Fruit fly (Drosophila melanogaster): ENCODE results near the gene CG11162.

CG11162 gene

dm6 chrX:13634254-13634999 is 42.3 kb upstream of the CG11162 start (continued):
- TF ChIP-seq CG10147 (GFP tag; optimal IDR thresholded peaks at IDR 0.05) (peak; percentile 61), seq (GFP tag; IDR thresholded peaks at IDR 0.05) (no peak; the same call in 1 of the 2 replicates), maf-S (GFP tag; optimal IDR thresholded peaks at IDR 0.05) (peak; percentile 17), slbo (GFP tag; IDR thresholded peaks at IDR 0.05) (peak; percentile 61), prd (optimal IDR thresholded peaks at IDR 0.05) (no peak), prd (GFP tag; IDR thresholded peaks at IDR 0.05) (peak; percentile 54), CG6654 (GFP tag; optimal IDR thresholded peaks at IDR 0.05) (no peak), sob (GFP tag; IDR thresholded peaks at IDR 0.05) (peak; percentile 30; the same call in 1 of the 2 replicates), onecut (GFP tag; IDR thresholded peaks at IDR 0.05) (peak; percentile 39; the same call in 1 of the 2 replicates), Hr51 (GFP tag; optimal IDR thresholded peaks at IDR 0.05) (peak; percentile 14 to 20), exex (tag; optimal IDR thresholded peaks at IDR 0.05) (peak; percentile 31), phol (tag; optimal IDR thresholded peaks at IDR 0.05) (no peak), nmo (GFP tag; optimal IDR thresholded peaks at IDR 0.05) (peak; percentile 19), az2 (GFP tag; optimal IDR thresholded peaks at IDR 0.05) (no peak), org-1 (GFP tag; optimal IDR thresholded peaks at IDR 0.05) (peak; percentile 42), Lhr (GFP tag; optimal IDR thresholded peaks at IDR 0.05) (no peak), gsb-n (tag; optimal IDR thresholded peaks at IDR 0.05) (no peak), CG10959 (GFP tag; IDR thresholded peaks at IDR 0.05) (no peak), CG13123 (GFP tag; optimal IDR thresholded peaks at IDR 0.05) (no peak), CG3726 (GFP tag; IDR thresholded peaks at IDR 0.05) (no peak), CG3407 (GFP tag; optimal IDR thresholded peaks at IDR 0.05) (no peak), Stat92E (GFP tag; optimal IDR thresholded peaks at IDR 0.05) (no peak), CG18619 (GFP tag; optimal IDR thresholded peaks at IDR 0.05) (peak; percentile 32), CG14860 (GFP tag; IDR thresholded peaks at IDR 0.05; ENCODE audit: partially characterized antibody) (no peak), CG12236 (GFP tag; optimal IDR thresholded peaks at IDR 0.05) (no peak), CG4282 (GFP tag; optimal IDR thresholded peaks at IDR 0.05) (no peak), PHDP (tag; optimal IDR thresholded peaks at IDR 0.05) (peak; percentile 46), CG4360 (GFP tag; IDR thresholded peaks at IDR 0.05) (no peak), dmrt11E (tag; optimal IDR thresholded peaks at IDR 0.05) (no peak), dimm (GFP tag; IDR thresholded peaks at IDR 0.05) (no peak), lab (GFP tag; optimal IDR thresholded peaks at IDR 0.05) (peak; percentile 83), CG17912 (GFP tag; optimal IDR thresholded peaks at IDR 0.05) (peak; percentile 66), CG17385 (GFP tag; optimal IDR thresholded peaks at IDR 0.05) (peak; percentile 32), CG13424 (tag; optimal IDR thresholded peaks at IDR 0.05) (peak; percentile 46), CG14441 (GFP tag; IDR thresholded peaks at IDR 0.05) (no peak), D (optimal IDR thresholded peaks at IDR 0.05) (no peak), D (GFP tag; optimal IDR thresholded peaks at IDR 0.05) (no peak), ac (GFP tag; optimal IDR thresholded peaks at IDR 0.05) (peak; percentile 18), jing (GFP tag; optimal IDR thresholded peaks at IDR 0.05) (no peak), Sry-δ (GFP tag; optimal IDR thresholded peaks at IDR 0.05) (no peak), CG4820 (GFP tag; optimal IDR thresholded peaks at IDR 0.05) (no peak), stc (GFP tag; IDR thresholded peaks at IDR 0.05) (no peak), CG33557 (GFP tag; optimal IDR thresholded peaks at IDR 0.05) (peak; percentile 3), CkIIα-i1 (GFP tag; IDR thresholded peaks at IDR 0.05) (no peak), bigmax (GFP tag; optimal IDR thresholded peaks at IDR 0.05) (no peak), her (GFP tag; optimal IDR thresholded peaks at IDR 0.05) (peak; percentile 51), Fer1 (GFP tag; optimal IDR thresholded peaks at IDR 0.05) (peak; percentile 80), CG9817 (tag; optimal IDR thresholded peaks at IDR 0.05) (peak; percentile 41), Rx (GFP tag; IDR thresholded peaks at IDR 0.05) (no peak), Asciz (GFP tag; optimal IDR thresholded peaks at IDR 0.05) (peak; percentile 36)
